Worm (Caenorhabditis elegans) whole organism, L4 larva: Measurements from ENCODE around the gene B0416.5.

Experiments used
- D1046.2 ChIP-seq: fragments of 200-800 bp; sonication (Bioruptor generic); IDR thresholded peaks from 2 replicates; pipeline ENCODE4 v1.3.6; 2022; ENCODE audit warnings: missing genetic modification characterization, missing compliant biosample characterization
- F10B5.3 ChIP-seq: sonication (generic microtip); optimal IDR thresholded peaks from 2 replicates; lab custom pipeline; 2016; ENCODE audit warnings: mild to moderate bottlenecking, missing genetic modification characterization, missing compliant biosample characterization
- F44E2.7 ChIP-seq: fragments of 200-800 bp; sonication (Bioruptor generic); IDR thresholded peaks from 2 replicates; pipeline ENCODE4 v2.1.2; 2022; ENCODE audit warnings: missing genetic modification characterization, missing compliant biosample characterization
- Y48G9A.11 ChIP-seq: fragments of 200-800 bp; sonication (Bioruptor generic); IDR thresholded peaks from 2 replicates; pipeline ENCODE4 v1.3.6; 2022; ENCODE audit warnings: missing genetic modification reagents, missing genetic modification characterization, missing compliant biosample characterization
- Y5F2A.4 ChIP-seq: fragments of 200-800 bp; sonication (Bioruptor generic); optimal IDR thresholded peaks from 2 replicates; lab custom pipeline; 2018; ENCODE audit warnings: mild to moderate bottlenecking, missing genetic modification characterization, missing compliant biosample characterization
- ZK337.2 ChIP-seq: fragments of 200-800 bp; sonication (Bioruptor generic); IDR thresholded peaks from 2 replicates; pipeline ENCODE4 v1.3.6; 2022; ENCODE audit warnings: missing genetic modification reagents, missing genetic modification characterization, missing compliant biosample characterization
- aha-1 ChIP-seq: fragments of 150-350 bp; peaks from one replicate; lab custom pipeline; 2014; ENCODE audit warnings: missing biosample characterization, missing genetic modification characterization
- ceh-20 ChIP-seq: fragments of 200-800 bp; sonication (Bioruptor generic); IDR thresholded peaks from 2 replicates; pipeline ENCODE4 v1.3.6; 2022; ENCODE audit warnings: missing genetic modification reagents, missing genetic modification characterization, missing compliant biosample characterization
- ceh-28 ChIP-seq: fragments of 150-350 bp; optimal IDR thresholded peaks from 2 replicates; lab custom pipeline; 2014; ENCODE audit warnings: missing biosample characterization, missing genetic modification reagents, missing genetic modification characterization
- ceh-44 ChIP-seq: fragments of 200-800 bp; sonication (Bioruptor generic); IDR thresholded peaks from 2 replicates; pipeline ENCODE4 v1.3.6; 2022; ENCODE audit warnings: missing genetic modification reagents, missing genetic modification characterization, missing compliant biosample characterization
- ceh-62 ChIP-seq: sonication (generic microtip); optimal IDR thresholded peaks from 2 replicates; lab custom pipeline; 2017; ENCODE audit warnings: missing biosample characterization, missing genetic modification characterization
- ceh-82 ChIP-seq: sonication (generic microtip); optimal IDR thresholded peaks from 2 replicates; lab custom pipeline; 2017; ENCODE audit warnings: missing biosample characterization, missing genetic modification characterization
- ces-1 ChIP-seq: fragments of 150-350 bp; sonication (generic microtip); optimal IDR thresholded peaks from 4 replicates; lab custom pipeline; 2014; ENCODE audit warnings: missing biosample characterization, missing genetic modification reagents, missing genetic modification characterization
- daf-19 ChIP-seq: fragments of 200-800 bp; sonication (Bioruptor generic); conservative IDR thresholded peaks from 2 replicates; pipeline ENCODE4 v1.3.6; 2022; ENCODE audit warnings: missing genetic modification characterization, missing compliant biosample characterization
- dmd-6 ChIP-seq: fragments of 200-800 bp; sonication (Bioruptor generic); IDR thresholded peaks from 2 replicates; pipeline ENCODE4 v1.3.6; 2022; ENCODE audit warnings: missing genetic modification reagents, missing genetic modification characterization, missing compliant biosample characterization
- duxl-1 ChIP-seq: sonication (generic microtip); optimal IDR thresholded peaks from 2 replicates; lab custom pipeline; 2016; ENCODE audit warnings: mild to moderate bottlenecking, missing genetic modification characterization, moderate library complexity, missing compliant biosample characterization; ENCODE audit not compliant: poor library complexity
- egl-27 ChIP-seq: sonication (generic microtip); optimal IDR thresholded peaks from 3 replicates; lab custom pipeline; 2017; ENCODE audit warnings: missing biosample characterization, missing genetic modification reagents, missing genetic modification characterization
- egl-43 ChIP-seq: fragments of 200-800 bp; sonication (Bioruptor generic); IDR thresholded peaks from 2 replicates; pipeline ENCODE4 v1.3.6; 2022; ENCODE audit warnings: missing genetic modification reagents, missing genetic modification characterization, missing compliant biosample characterization
- gei-8 ChIP-seq: fragments of 200-800 bp; sonication (Bioruptor generic); optimal IDR thresholded peaks from 2 replicates; lab custom pipeline; 2018; ENCODE audit warnings: mild to moderate bottlenecking, missing genetic modification characterization, missing compliant biosample characterization
- hif-1 ChIP-seq, 2 experiments: sonication (generic microtip); optimal IDR thresholded peaks; 2 replicates each; lab custom pipeline; 2016 to 2017; ENCODE audit warnings: missing compliant biosample characterization in 2 of 2, missing genetic modification characterization in 2 of 2, missing genetic modification reagents in 2 of 2, missing genotype in 2 of 2, mild to moderate bottlenecking in 1 of 2
- hmg-1.1 ChIP-seq: fragments of 200-800 bp; sonication (Bioruptor generic); IDR thresholded peaks from 2 replicates; pipeline ENCODE4 v1.3.6; 2022; ENCODE audit warnings: missing genetic modification reagents, missing genetic modification characterization, missing compliant biosample characterization
- lim-7 ChIP-seq: fragments of 200-800 bp; sonication (Bioruptor generic); IDR thresholded peaks from 2 replicates; pipeline ENCODE4 v1.3.6; 2022; ENCODE audit warnings: missing genetic modification characterization, missing compliant biosample characterization
- lin-1 ChIP-seq: fragments of 200-800 bp; sonication (Bioruptor generic); IDR thresholded peaks from 2 replicates; pipeline ENCODE4 v1.3.6; 2022; ENCODE audit warnings: missing genetic modification reagents, missing genetic modification characterization, missing compliant biosample characterization
- lin-13 ChIP-seq: fragments of 150-350 bp; optimal IDR thresholded peaks from 2 replicates; lab custom pipeline; 2014; ENCODE audit warnings: missing biosample characterization, missing genetic modification reagents, missing genetic modification characterization
- lin-15B ChIP-seq: fragments of 150-350 bp; sonication (generic microtip); optimal IDR thresholded peaks from 3 replicates; lab custom pipeline; 2014; ENCODE audit warnings: missing biosample characterization, missing genetic modification characterization
- lin-39 ChIP-seq: fragments of 150-350 bp; optimal IDR thresholded peaks from 2 replicates; lab custom pipeline; 2014; ENCODE audit warnings: missing biosample characterization, missing genetic modification reagents, missing genetic modification characterization
- lir-3 ChIP-seq: sonication (generic microtip); optimal IDR thresholded peaks from 2 replicates; lab custom pipeline; 2016; ENCODE audit warnings: mild to moderate bottlenecking, missing genetic modification characterization, missing compliant biosample characterization
- lsy-2 ChIP-seq, 2 experiments: fragments of 150-350 bp in 1 of 2; sonication (generic microtip) in 1 of 2; optimal IDR thresholded peaks; 2 replicates each; lab custom pipeline; 2014 to 2017; ENCODE audit warnings: missing biosample characterization in 2 of 2, missing genetic modification characterization in 2 of 2
- mes-2 ChIP-seq: sonication (generic microtip); optimal IDR thresholded peaks from 2 replicates; lab custom pipeline; 2016; ENCODE audit warnings: missing genotype, mild to moderate bottlenecking, missing genetic modification characterization, missing compliant biosample characterization; ENCODE audit not compliant: poor library complexity, severe bottlenecking
- mxl-3 ChIP-seq: fragments of 200-800 bp; sonication (Bioruptor generic); optimal IDR thresholded peaks from 2 replicates; lab custom pipeline; 2018; ENCODE audit warnings: mild to moderate bottlenecking, missing genetic modification characterization, missing compliant biosample characterization
- nhr-10 ChIP-seq: fragments of 150-350 bp; optimal IDR thresholded peaks from 2 replicates; lab custom pipeline; 2014; ENCODE audit warnings: missing biosample characterization, missing genetic modification characterization
- nhr-102 ChIP-seq: sonication (generic microtip); optimal IDR thresholded peaks from 2 replicates; lab custom pipeline; 2016; ENCODE audit warnings: mild to moderate bottlenecking, missing genetic modification characterization, moderate library complexity, missing compliant biosample characterization
- nhr-237 ChIP-seq: sonication (generic microtip); optimal IDR thresholded peaks from 2 replicates; lab custom pipeline; 2017; ENCODE audit warnings: missing biosample characterization, missing genetic modification characterization
- nhr-28 ChIP-seq: fragments of 150-350 bp; optimal IDR thresholded peaks from 2 replicates; lab custom pipeline; 2014; ENCODE audit warnings: missing biosample characterization, missing genetic modification characterization
- nhr-48 ChIP-seq: sonication (generic microtip); optimal IDR thresholded peaks from 2 replicates; lab custom pipeline; 2016; ENCODE audit warnings: mild to moderate bottlenecking, missing genetic modification characterization, missing compliant biosample characterization
- nhr-6 ChIP-seq: fragments of 150-350 bp; optimal IDR thresholded peaks from 2 replicates; lab custom pipeline; 2014; ENCODE audit warnings: missing biosample characterization, missing genetic modification characterization
- nhr-76 ChIP-seq: fragments of 150-350 bp; optimal IDR thresholded peaks from 2 replicates; lab custom pipeline; 2014; ENCODE audit warnings: missing biosample characterization, missing genetic modification characterization
- pha-4 ChIP-seq, 2 experiments: fragments of 150-350 bp in 1 of 2; fragments of 200-800 bp in 1 of 2; sonication (Bioruptor generic) in 1 of 2; IDR thresholded peaks in 1 of 2; optimal IDR thresholded peaks in 1 of 2; 2 replicates each; pipeline versions ENCODE4 v1.3.6 to Lab custom; 2014 to 2022; ENCODE audit warnings: missing genetic modification characterization in 2 of 2, missing genetic modification reagents in 2 of 2, missing biosample characterization in 1 of 2, missing compliant biosample characterization in 1 of 2
- rbr-2 ChIP-seq: sonication (generic microtip); optimal IDR thresholded peaks from 2 replicates; lab custom pipeline; 2016; ENCODE audit warnings: missing genotype, missing genetic modification characterization, missing compliant biosample characterization
- saeg-2 ChIP-seq: fragments of 200-800 bp; sonication (Bioruptor generic); IDR thresholded peaks from 2 replicates; pipeline ENCODE4 v1.3.6; 2022; ENCODE audit warnings: missing genetic modification reagents, missing genetic modification characterization, missing compliant biosample characterization
- set-16 ChIP-seq: fragments of 200-800 bp; sonication (Bioruptor generic); IDR thresholded peaks from 2 replicates; pipeline ENCODE4 v1.3.6; 2022; ENCODE audit warnings: missing genetic modification reagents, missing genetic modification characterization, missing compliant biosample characterization
- skn-1 ChIP-seq: fragments of 150-350 bp; optimal IDR thresholded peaks from 2 replicates; lab custom pipeline; 2014; ENCODE audit warnings: missing biosample characterization, missing genetic modification characterization
- snpc-1.2 ChIP-seq: fragments of 200-800 bp; sonication (Bioruptor generic); IDR thresholded peaks from 2 replicates; pipeline ENCODE4 v1.3.6; 2022; ENCODE audit warnings: missing genetic modification reagents, missing genetic modification characterization, missing compliant biosample characterization
- spr-1 ChIP-seq: sonication (generic microtip); optimal IDR thresholded peaks from 2 replicates; lab custom pipeline; 2016; ENCODE audit warnings: mild to moderate bottlenecking, missing genetic modification characterization, missing compliant biosample characterization
- spr-3 ChIP-seq: fragments of 200-800 bp; sonication (Bioruptor generic); optimal IDR thresholded peaks from 2 replicates; lab custom pipeline; 2018; ENCODE audit warnings: mild to moderate bottlenecking, missing genetic modification characterization, missing compliant biosample characterization
- tra-1 ChIP-seq: fragments of 200-800 bp; sonication (Bioruptor generic); IDR thresholded peaks from 2 replicates; pipeline ENCODE4 v1.3.6; 2022; ENCODE audit warnings: missing genetic modification reagents, missing genetic modification characterization, missing compliant biosample characterization
- unc-130 ChIP-seq: sonication (generic microtip); optimal IDR thresholded peaks from 2 replicates; lab custom pipeline; 2016; ENCODE audit warnings: missing genetic modification reagents, missing genetic modification characterization, missing compliant biosample characterization
- vab-7 ChIP-seq: fragments of 200-800 bp; sonication (Bioruptor generic); IDR thresholded peaks from 2 replicates; pipeline ENCODE4 v1.3.6; 2022; ENCODE audit warnings: missing genetic modification reagents, missing genetic modification characterization, missing compliant biosample characterization
- zag-1 ChIP-seq: fragments of 150-350 bp; optimal IDR thresholded peaks from 2 replicates; lab custom pipeline; 2014; ENCODE audit warnings: missing biosample characterization, missing genetic modification characterization
- zip-11 ChIP-seq: fragments of 200-800 bp; sonication (Bioruptor generic); IDR thresholded peaks from 2 replicates; pipeline ENCODE4 v1.3.6; 2022; ENCODE audit warnings: missing genetic modification characterization, missing compliant biosample characterization
- ztf-11 ChIP-seq: fragments of 150-350 bp; optimal IDR thresholded peaks from 2 replicates; lab custom pipeline; 2014; ENCODE audit warnings: missing biosample characterization, missing genetic modification characterization
- ztf-7 ChIP-seq: fragments of 150-350 bp; optimal IDR thresholded peaks from 2 replicates; lab custom pipeline; 2014; ENCODE audit warnings: missing biosample characterization, missing genetic modification characterization

The B0416.5 gene

ce11 chrX:9225273-9225672 is 45.4 kb downstream of the B0416.5 start (continued):
- TF ChIP-seq ztf-11 (tag; lab: Kevin White, UChicago) (no peak), egl-43 (GFP tag; lab: Robert Waterston, UW) (no peak), Y48G9A.11 (GFP tag; lab: Robert Waterston, UW) (no peak), mxl-3 (GFP tag; lab: Kevin White, UChicago) (peak; percentile 95), ztf-7 (peak; percentile 16), tra-1 (GFP tag; lab: Robert Waterston, UW) (peak; percentile 34; the same call in 1 of the 2 replicates), Y5F2A.4 (GFP tag; lab: Kevin White, UChicago) (no peak), ceh-82 (no peak), pha-4 (GFP tag; IDR thresholded peaks at IDR 0.05; lab: Robert Waterston, UW) (no peak; the same call in 1 of the 2 replicates), pha-4 (tag; optimal IDR thresholded peaks at IDR 0.05; lab: Kevin White, UChicago) (no peak), spr-1 (tag; lab: Kevin White, UChicago) (no peak), nhr-6 (peak; percentile 77), lir-3 (no peak), nhr-102 (tag; lab: Kevin White, UChicago) (no peak), egl-27 (tag; lab: Kevin White, UChicago) (no peak), hmg-1.1 (peak; percentile 37; the same call in 1 of the 2 replicates), dmd-6 (peak; percentile 56), lin-1 (GFP tag; lab: Robert Waterston, UW) (peak; percentile 71; the same call in 1 of the 2 replicates), set-16 (GFP tag; lab: Robert Waterston, UW) (peak; percentile 63; the same call in 1 of the 2 replicates), saeg-2 (GFP tag; lab: Robert Waterston, UW) (no peak), duxl-1 (tag; lab: Kevin White, UChicago) (no peak), unc-130 (no peak), nhr-76 (tag; lab: Kevin White, UChicago) (no peak), ceh-28 (no peak), F44E2.7 (GFP tag; lab: Robert Waterston, UW) (no peak), gei-8 (GFP tag; lab: Kevin White, UChicago) (no peak), nhr-28 (tag; lab: Kevin White, UChicago) (peak; percentile 63), daf-19 (GFP tag; lab: Robert Waterston, UW) (no peak), lsy-2 (tag; optimal IDR thresholded peaks at IDR 0.05; lab: Kevin White, UChicago) (no peak), D1046.2 (no peak), lin-15B (no peak), lim-7 (GFP tag; lab: Robert Waterston, UW) (no peak), aha-1 (no peak), rbr-2 (tag; lab: Kevin White, UChicago) (peak; percentile 17), F10B5.3 (tag; lab: Kevin White, UChicago) (no peak), ceh-62 (tag; lab: Kevin White, UChicago) (no peak), spr-3 (GFP tag; lab: Kevin White, UChicago) (no peak), zag-1 (no peak), hif-1 (tag; optimal IDR thresholded peaks at IDR 0.05; lab: Kevin White, UChicago) (no peak), nhr-237 (tag; lab: Kevin White, UChicago) (no peak), lin-13 (GFP tag; lab: Kevin White, UChicago) (no peak), lin-39 (no peak), snpc-1.2 (no peak), skn-1 (tag; lab: Kevin White, UChicago) (no peak), zip-11 (GFP tag; lab: Robert Waterston, UW) (no peak), vab-7 (no peak), nhr-48 (tag; lab: Kevin White, UChicago) (peak; percentile 3), mes-2 (peak; percentile 35), ceh-20 (GFP tag; lab: Robert Waterston, UW) (no peak), ZK337.2 (GFP tag; lab: Robert Waterston, UW) (no peak), ceh-44 (GFP tag; lab: Robert Waterston, UW) (no peak), ces-1 (no peak), nhr-10 (tag; lab: Kevin White, UChicago) (no peak)
